Worm (Caenorhabditis elegans): ENCODE results near the gene kle-2.

The kle-2 gene

DNA sequence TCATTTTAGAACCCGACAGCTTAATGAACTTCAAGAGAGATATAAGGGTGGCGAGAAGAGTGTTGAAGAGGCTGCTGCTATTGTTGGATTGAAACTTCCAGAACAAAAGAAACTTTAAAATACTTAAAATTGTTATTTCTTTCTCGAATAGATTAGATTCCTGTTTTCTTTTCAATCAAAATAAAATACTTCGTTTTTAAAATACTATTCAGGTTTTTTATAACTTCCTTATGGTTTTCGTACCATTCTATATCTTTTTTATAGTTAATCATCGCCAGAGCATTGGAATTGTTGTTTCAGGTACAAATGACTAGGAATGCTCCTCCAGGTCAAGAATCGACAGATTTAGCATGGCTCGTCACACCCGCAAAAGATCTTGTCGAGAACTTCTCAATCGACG is at the start of gene kle-2:
TSS of gene kle-2 (plus strand) at position 301 of the 400 bp plus-strand sequence.
- no peak for TF ChIP-seq F52B5.7 (tag; optimal IDR thresholded peaks at IDR 0.05)
- no peak for TF ChIP-seq nhr-27 (tag; optimal IDR thresholded peaks at IDR 0.05)
- no peak for TF ChIP-seq ets-4 (GFP tag; optimal IDR thresholded peaks at IDR 0.05)
- TF ChIP-seq ceh-27 (GFP tag; optimal IDR thresholded peaks at IDR 0.05) = no peak
- no peak for TF ChIP-seq Y67H2A.10 (GFP tag; conservative IDR thresholded peaks at IDR 0.05)
- TF ChIP-seq C17E4.6 (GFP tag; IDR thresholded peaks at IDR 0.05) = no peak
- no peak for TF ChIP-seq unc-130 (GFP tag; optimal IDR thresholded peaks at IDR 0.05)
- no peak for TF ChIP-seq dpl-1 (GFP tag; optimal IDR thresholded peaks at IDR 0.05)
- TF ChIP-seq sea-2 (GFP tag; IDR thresholded peaks at IDR 0.05) = no peak
- no peak for TF ChIP-seq pbrm-1 (GFP tag; IDR thresholded peaks at IDR 0.05)
- no peak for TF ChIP-seq F23B12.7 (tag; optimal IDR thresholded peaks at IDR 0.05; ENCODE audit: insufficient read depth)

DNA sequence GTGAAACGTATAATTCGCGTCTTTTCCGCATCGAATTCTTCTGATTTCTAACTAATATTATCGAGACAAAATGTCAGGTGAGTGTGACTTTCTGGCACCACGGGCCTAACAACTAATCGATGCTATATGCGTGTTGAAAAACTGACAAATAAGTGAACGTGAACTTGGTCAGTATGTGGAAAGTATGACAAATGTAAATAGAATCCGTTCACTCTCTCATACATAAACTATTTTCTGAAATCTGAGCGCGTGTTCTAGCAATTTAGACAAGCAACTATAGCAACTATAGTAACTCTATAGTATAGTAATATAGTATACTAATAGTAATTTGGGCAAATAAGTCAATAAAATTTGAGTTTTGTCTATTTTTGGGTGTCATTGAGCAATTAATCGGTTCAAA is 49.2 kb upstream of the kle-2 start:
- TF ChIP-seq chd-7 (tag; optimal IDR thresholded peaks at IDR 0.05) (no peak), ccch-3 (GFP tag; optimal IDR thresholded peaks at IDR 0.05) (no peak), rec-8 (tag; optimal IDR thresholded peaks at IDR 0.05) (no peak), cebp-1 (GFP tag; IDR thresholded peaks at IDR 0.05) (no peak), cebp-1 (tag; optimal IDR thresholded peaks at IDR 0.05) (no peak), F49E8.2 (tag; optimal IDR thresholded peaks at IDR 0.05; ENCODE audit: insufficient read depth) (no peak), mcd-1 (GFP tag; IDR thresholded peaks at IDR 0.05) (no peak), nfya-2 (GFP tag; IDR thresholded peaks at IDR 0.05) (no peak), ztf-28 (GFP tag; IDR thresholded peaks at IDR 0.05) (no peak), aptf-3 (GFP tag; IDR thresholded peaks at IDR 0.05) (no peak), lin-54 (GFP tag; optimal IDR thresholded peaks at IDR 0.05) (no peak), rcor-1 (GFP tag; IDR thresholded peaks at IDR 0.05) (no peak), F55B11.4 (tag; optimal IDR thresholded peaks at IDR 0.05; ENCODE audit: borderline replicate concordance, insufficient read depth) (no peak), xnd-1 (tag; optimal IDR thresholded peaks at IDR 0.05) (no peak), Y67H2A.10 (GFP tag; conservative IDR thresholded peaks at IDR 0.05) (no peak), ama-1 (optimal IDR thresholded peaks at IDR 0.05) (no peak), ama-1 (GFP tag; optimal IDR thresholded peaks at IDR 0.05) (no peak), ztf-18 (tag; optimal IDR thresholded peaks at IDR 0.05) (no peak), F37B4.10 (GFP tag; IDR thresholded peaks at IDR 0.05) (no peak), ceh-27 (GFP tag; optimal IDR thresholded peaks at IDR 0.05) (no peak), ekl-4 (GFP tag; IDR thresholded peaks at IDR 0.05) (no peak), bed-2 (GFP tag; IDR thresholded peaks at IDR 0.05) (no peak)

DNA sequence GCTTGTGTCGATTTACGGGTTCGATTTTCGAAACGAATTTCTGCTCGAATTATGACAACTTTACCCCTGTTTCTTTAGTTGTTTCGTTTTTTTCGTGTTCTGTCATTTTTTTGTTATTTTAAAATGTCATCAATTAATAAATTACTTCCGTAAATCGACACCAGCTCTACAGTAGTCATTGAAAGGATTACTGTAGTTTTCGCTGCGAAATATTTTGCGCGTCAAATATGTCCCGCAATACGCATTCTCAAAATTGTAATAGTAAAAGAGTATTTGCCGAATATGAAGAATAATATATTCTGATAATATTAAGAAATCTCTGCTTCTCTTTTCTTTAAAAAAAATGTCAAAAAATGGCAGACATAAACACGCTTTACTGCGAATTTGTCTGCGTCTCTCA is 48.3 kb upstream of the kle-2 start:
- TF ChIP-seq mel-28 (tag; optimal IDR thresholded peaks at IDR 0.05; ENCODE audit: borderline replicate concordance) (no peak), bed-2 (GFP tag; IDR thresholded peaks at IDR 0.05) (no peak), D2030.7 (GFP tag; IDR thresholded peaks at IDR 0.05) (no peak), cebp-1 (GFP tag; IDR thresholded peaks at IDR 0.05) (no peak), cebp-1 (tag; optimal IDR thresholded peaks at IDR 0.05) (no peak), bed-1 (GFP tag; IDR thresholded peaks at IDR 0.05) (no peak), lsl-1 (GFP tag; optimal IDR thresholded peaks at IDR 0.05) (peak; percentile 85), hmg-1.2 (GFP tag; IDR thresholded peaks at IDR 0.05) (peak; percentile 43; the same call in 1 of the 2 replicates), gei-17 (GFP tag; optimal IDR thresholded peaks at IDR 0.05) (no peak), madf-3 (GFP tag; IDR thresholded peaks at IDR 0.05) (no peak), F33H1.4 (GFP tag; IDR thresholded peaks at IDR 0.05) (0 out of 2 replicates have a peak, but pooled peaks have one; percentile 14), ceh-91 (GFP tag; IDR thresholded peaks at IDR 0.05) (peak; percentile 55; the same call in 1 of the 2 replicates)

All from whole organism, young adult.